Fruit fly (Drosophila melanogaster) whole organism, embryonic: ENCODE data around the gene pxb.

Source experiments
- ATbp ChIP-seq: fragments of 200-800 bp; sonication (Bioruptor generic); optimal IDR thresholded peaks from 2 replicates; lab custom pipeline; 2017; ENCODE audit warnings: missing biosample characterization, mild to moderate bottlenecking, missing genetic modification characterization, missing genetic modification reagents
- Ada2b ChIP-seq: fragments of 200-800 bp; sonication (Bioruptor generic); IDR thresholded peaks from 2 replicates; pipeline ENCODE4 v1.3.6; 2022; ENCODE audit warnings: missing biosample characterization, missing genetic modification characterization
- Atf-2 ChIP-seq: fragments of 200-800 bp; sonication (Bioruptor generic); optimal IDR thresholded peaks from 2 replicates; lab custom pipeline; 2016; ENCODE audit warnings: missing biosample characterization, missing genetic modification characterization
- CG10209 ChIP-seq: fragments of 200-800 bp; sonication (Bioruptor generic); optimal IDR thresholded peaks from 3 replicates; lab custom pipeline; 2017; ENCODE audit warnings: missing biosample characterization, mild to moderate bottlenecking, missing genetic modification characterization, missing genetic modification reagents
- CG10267 ChIP-seq: fragments of 200-800 bp; sonication (Bioruptor generic); optimal IDR thresholded peaks from 2 replicates; lab custom pipeline; 2018; ENCODE audit warnings: missing biosample characterization, mild to moderate bottlenecking, missing genetic modification characterization, moderate library complexity
- CG10366 ChIP-seq: fragments of 200-800 bp; sonication (Bioruptor generic); IDR thresholded peaks from 2 replicates; pipeline ENCODE4 v1.3.6; 2022; ENCODE audit warnings: missing biosample characterization, missing genetic modification characterization
- CG10959 ChIP-seq: fragments of 200-800 bp; sonication (Bioruptor generic); IDR thresholded peaks from 2 replicates; pipeline ENCODE4 v1.3.6; 2022; ENCODE audit warnings: missing biosample characterization, missing genetic modification characterization
- CG10979 ChIP-seq: fragments of 200-800 bp; sonication (Bioruptor generic); optimal IDR thresholded peaks from 2 replicates; lab custom pipeline; 2018; ENCODE audit warnings: missing biosample characterization, mild to moderate bottlenecking, missing genetic modification characterization, moderate library complexity
- CG12155 ChIP-seq: fragments of 200-800 bp; sonication (Bioruptor generic); optimal IDR thresholded peaks from 3 replicates; lab custom pipeline; 2016; ENCODE audit warnings: missing biosample characterization, missing genetic modification characterization
- CG12236 ChIP-seq: fragments of 200-800 bp; sonication (Bioruptor generic); optimal IDR thresholded peaks from 2 replicates; lab custom pipeline; 2016; ENCODE audit warnings: missing biosample characterization, missing genetic modification characterization
- CG12391 ChIP-seq: fragments of 200-800 bp; sonication (Bioruptor generic); optimal IDR thresholded peaks from 3 replicates; lab custom pipeline; 2018; ENCODE audit warnings: missing biosample characterization, mild to moderate bottlenecking, missing genetic modification characterization, moderate library complexity
- CG14710 ChIP-seq: fragments of 200-800 bp; sonication (Bioruptor generic); optimal IDR thresholded peaks from 3 replicates; lab custom pipeline; 2019; ENCODE audit warnings: missing biosample characterization, mild to moderate bottlenecking, missing genetic modification characterization, moderate library complexity
- CG15269 ChIP-seq: fragments of 200-800 bp; sonication (Bioruptor generic); optimal IDR thresholded peaks from 2 replicates; lab custom pipeline; 2018; ENCODE audit warnings: missing biosample characterization, mild to moderate bottlenecking, missing genetic modification characterization, moderate library complexity
- CG15479 ChIP-seq: fragments of 200-800 bp; sonication (Bioruptor generic); optimal IDR thresholded peaks from 3 replicates; lab custom pipeline; 2019; ENCODE audit warnings: missing biosample characterization, mild to moderate bottlenecking, missing genetic modification characterization, moderate library complexity
- CG1603 ChIP-seq: fragments of 200-800 bp; sonication (Bioruptor generic); optimal IDR thresholded peaks from 2 replicates; lab custom pipeline; 2019; ENCODE audit warnings: missing biosample characterization, mild to moderate bottlenecking, missing genetic modification characterization, moderate library complexity
- CG16863 ChIP-seq: fragments of 200-800 bp; sonication (Bioruptor generic); optimal IDR thresholded peaks from 3 replicates; lab custom pipeline; 2016; ENCODE audit warnings: missing biosample characterization, missing genetic modification characterization
- CG17361 ChIP-seq: fragments of 200-800 bp; sonication (Bioruptor generic); IDR thresholded peaks from 3 replicates; pipeline ENCODE4 v1.3.6; 2022; ENCODE audit warnings: missing biosample characterization, missing genetic modification characterization
- CG30403 ChIP-seq: fragments of 200-800 bp; sonication (Bioruptor generic); optimal IDR thresholded peaks from 3 replicates; lab custom pipeline; 2016; ENCODE audit warnings: missing biosample characterization, missing genetic modification characterization
- CG33213 ChIP-seq: fragments of 200-800 bp; sonication (Bioruptor generic); optimal IDR thresholded peaks from 3 replicates; lab custom pipeline; 2016; ENCODE audit warnings: missing biosample characterization, missing genetic modification characterization
- CG3726 ChIP-seq: fragments of 200-800 bp; sonication (Bioruptor generic); IDR thresholded peaks from 3 replicates; pipeline ENCODE4, ENCODE4 v1.3.6; 2022; ENCODE audit warnings: missing biosample characterization, missing genetic modification characterization
- CG7786 ChIP-seq: fragments of 200-800 bp; sonication (Bioruptor generic); optimal IDR thresholded peaks from 2 replicates; lab custom pipeline; 2016; ENCODE audit warnings: missing biosample characterization, missing genetic modification characterization
- CG7839 ChIP-seq: fragments of 200-800 bp; sonication (Bioruptor generic); optimal IDR thresholded peaks from 3 replicates; lab custom pipeline; 2018; ENCODE audit warnings: missing biosample characterization, mild to moderate bottlenecking, missing genetic modification characterization, moderate library complexity
- CG8290 ChIP-seq, 3 experiments: fragments of 200-800 bp; sonication (Bioruptor generic); optimal IDR thresholded peaks; 2 replicates each; lab custom pipeline; 2016 to 2019; ENCODE audit warnings: missing biosample characterization in 3 of 3, missing genetic modification characterization in 3 of 3, mild to moderate bottlenecking in 2 of 3, moderate library complexity in 1 of 3
- D19A ChIP-seq: fragments of 200-800 bp; optimal IDR thresholded peaks from 3 replicates; lab custom pipeline; 2019; ENCODE audit warnings: missing biosample characterization, mild to moderate bottlenecking, missing genetic modification characterization, moderate library complexity
- Dad ChIP-seq: fragments of 200-800 bp; sonication (Bioruptor generic); optimal IDR thresholded peaks from 3 replicates; lab custom pipeline; 2016; ENCODE audit warnings: missing biosample characterization, missing genetic modification characterization
- HLH4C ChIP-seq: fragments of 200-800 bp; sonication (Bioruptor generic); IDR thresholded peaks from 3 replicates; pipeline ENCODE4 v1.3.6; 2022; ENCODE audit warnings: missing biosample characterization, missing genetic modification characterization; ENCODE audit not compliant: partially characterized antibody
- Hr39 ChIP-seq: fragments of >200 bp; optimal IDR thresholded peaks from 2 replicates; lab custom pipeline; 2017
- Meics ChIP-seq: fragments of 200-800 bp; sonication (Bioruptor generic); optimal IDR thresholded peaks from 2 replicates; lab custom pipeline; 2017; ENCODE audit warnings: missing biosample characterization, mild to moderate bottlenecking, missing genetic modification characterization
- NC2β ChIP-seq: fragments of 200-800 bp; sonication (Bioruptor generic); optimal IDR thresholded peaks from 2 replicates; lab custom pipeline; 2016; ENCODE audit warnings: missing biosample characterization, missing genetic modification characterization
- Pdp1 ChIP-seq, 2 experiments: fragments of 200-800 bp; sonication (Bioruptor generic); optimal IDR thresholded peaks; 3 replicates each; lab custom pipeline; 2016; ENCODE audit warnings: missing biosample characterization in 2 of 2, missing genetic modification characterization in 2 of 2, mild to moderate bottlenecking in 1 of 2, moderate library complexity in 1 of 2
- Sin3A ChIP-seq: fragments of >200 bp; optimal IDR thresholded peaks from 2 replicates; lab custom pipeline; 2018
- Six4 ChIP-seq: fragments of 200-800 bp; sonication (Bioruptor generic); optimal IDR thresholded peaks from 2 replicates; lab custom pipeline; 2016; ENCODE audit warnings: missing biosample characterization, missing genetic modification characterization
- Xrp1 ChIP-seq: fragments of 200-800 bp; sonication (Bioruptor generic); IDR thresholded peaks from 2 replicates; pipeline ENCODE4 v1.3.6; 2022; ENCODE audit warnings: missing biosample characterization, missing genetic modification characterization
- bowl ChIP-seq: fragments of 200-800 bp; sonication (Bioruptor generic); IDR thresholded peaks from 2 replicates; pipeline ENCODE4 v1.3.6; 2022; ENCODE audit warnings: missing biosample characterization, missing genetic modification characterization
- bsh ChIP-seq, 2 experiments: fragments of 200-800 bp; sonication (Bioruptor generic); optimal IDR thresholded peaks; 2 replicates each; lab custom pipeline; 2017 to 2018; ENCODE audit warnings: mild to moderate bottlenecking in 2 of 2, missing biosample characterization in 2 of 2, missing genetic modification characterization in 2 of 2, moderate library complexity in 1 of 2
- btn ChIP-seq: fragments of 200-800 bp; sonication (Bioruptor generic); optimal IDR thresholded peaks from 2 replicates; lab custom pipeline; 2016; ENCODE audit warnings: missing biosample characterization, missing genetic modification characterization
- ci ChIP-seq: fragments of 200-800 bp; sonication (Bioruptor generic); IDR thresholded peaks from 3 replicates; pipeline ENCODE4 v1.3.6; 2022; ENCODE audit warnings: missing biosample characterization, missing genetic modification characterization
- dmrt11E ChIP-seq: fragments of 200-800 bp; sonication (Bioruptor generic); optimal IDR thresholded peaks from 3 replicates; lab custom pipeline; 2018; ENCODE audit warnings: missing biosample characterization, mild to moderate bottlenecking, missing genetic modification characterization, moderate library complexity
- fu2 ChIP-seq: fragments of 200-800 bp; sonication (Bioruptor generic); optimal IDR thresholded peaks from 2 replicates; lab custom pipeline; 2016; ENCODE audit warnings: missing biosample characterization, missing genetic modification characterization
- gsb-n ChIP-seq: fragments of 200-800 bp; sonication (Bioruptor generic); optimal IDR thresholded peaks from 3 replicates; lab custom pipeline; 2018; ENCODE audit warnings: missing biosample characterization, mild to moderate bottlenecking, missing genetic modification characterization
- gt ChIP-seq: fragments of 200-800 bp; sonication (Bioruptor generic); IDR thresholded peaks from 2 replicates; pipeline ENCODE4 v1.3.6; 2022; ENCODE audit warnings: missing biosample characterization, missing genetic modification characterization
- her ChIP-seq: fragments of 200-800 bp; sonication (Bioruptor generic); optimal IDR thresholded peaks from 2 replicates; lab custom pipeline; 2016; ENCODE audit warnings: missing biosample characterization, missing genetic modification characterization
- nmo ChIP-seq: fragments of 200-800 bp; sonication (Bioruptor generic); optimal IDR thresholded peaks from 2 replicates; lab custom pipeline; 2018; ENCODE audit warnings: missing biosample characterization, mild to moderate bottlenecking, missing genetic modification characterization, moderate library complexity
- otp ChIP-seq: fragments of 200-800 bp; sonication (Bioruptor generic); IDR thresholded peaks from 3 replicates; pipeline ENCODE4, ENCODE4 v1.3.6; 2022; ENCODE audit warnings: missing biosample characterization, missing genetic modification characterization
- prd ChIP-seq, 3 experiments: fragments of >200 bp in 2 of 3; fragments of 200-800 bp in 1 of 3; sonication (Bioruptor generic) in 1 of 3; optimal IDR thresholded peaks in 2 of 3; IDR thresholded peaks in 1 of 3; 2 replicates in 2 of 3; 3 replicates in 1 of 3; pipeline versions ENCODE4 v1.3.6 to Lab custom; 2017 to 2022; ENCODE audit warnings: missing biosample characterization in 1 of 3, missing genetic modification characterization in 1 of 3
- sc ChIP-seq, 3 experiments: fragments of >200 bp in 2 of 3; fragments of 200-800 bp in 1 of 3; sonication (Bioruptor generic) in 1 of 3; optimal IDR thresholded peaks; 2 replicates in 2 of 3; 3 replicates in 1 of 3; lab custom pipeline; 2017; ENCODE audit warnings: mild to moderate bottlenecking in 1 of 3, missing biosample characterization in 1 of 3, missing genetic modification characterization in 1 of 3, missing genetic modification reagents in 1 of 3
- sens ChIP-seq: fragments of 200-800 bp; sonication (Bioruptor generic); peaks from one replicate; lab custom pipeline; 2016; ENCODE audit warnings: missing biosample characterization, missing genetic modification characterization
- trem ChIP-seq: fragments of 200-800 bp; optimal IDR thresholded peaks from 3 replicates; lab custom pipeline; 2019; ENCODE audit warnings: missing biosample characterization, mild to moderate bottlenecking, missing genetic modification characterization, moderate library complexity
- unpg ChIP-seq: fragments of 200-800 bp; sonication (Bioruptor generic); optimal IDR thresholded peaks from 3 replicates; lab custom pipeline; 2018; ENCODE audit warnings: missing biosample characterization, mild to moderate bottlenecking, missing genetic modification characterization, moderate library complexity
- zf30C ChIP-seq: fragments of 200-800 bp; sonication (Bioruptor generic); optimal IDR thresholded peaks from 3 replicates; lab custom pipeline; 2018; ENCODE audit warnings: missing biosample characterization, mild to moderate bottlenecking, missing genetic modification characterization

pxb gene

dm6 chr3R:15642804-15643203 lies 23.2 kb upstream of the pxb start (continued):
- TF ChIP-seq CG12391 (tag; lab: Kevin White, UChicago) = peak; percentile 66
- peak; percentile 41; the same call in 1 of the 3 replicates for TF ChIP-seq ci
- peak; percentile 72 for TF ChIP-seq trem (tag; lab: Kevin White, UChicago)
- TF ChIP-seq nmo = peak; percentile 54
- TF ChIP-seq dmrt11E (tag; lab: Kevin White, UChicago) = peak; percentile 91
- no peak for TF ChIP-seq Meics (GFP tag; lab: Kevin White, UChicago)
- no peak for TF ChIP-seq Hr39 (lab: Kevin White, UChicago)
- TF ChIP-seq Xrp1 = peak; percentile 83
- TF ChIP-seq gt (GFP tag; lab: Robert Waterston, UW) = no peak
- TF ChIP-seq CG10209 (GFP tag; lab: Kevin White, UChicago) = peak; percentile 22
- no peak for TF ChIP-seq gsb-n
- no peak for TF ChIP-seq sc (optimal IDR thresholded peaks at IDR 0.05; lab: Kevin White, UChicago)
- peak; percentile 27 for TF ChIP-seq sc (GFP tag; optimal IDR thresholded peaks at IDR 0.05; lab: Kevin White, UChicago)
- TF ChIP-seq Pdp1 (GFP tag; optimal IDR thresholded peaks at IDR 0.05; lab: Kevin White, UChicago) = peak in 1 of 2 experiments; percentile 41
- peak; percentile 2 for TF ChIP-seq CG15479 (GFP tag; lab: Kevin White, UChicago)
- TF ChIP-seq CG10959 (GFP tag; lab: Robert Waterston, UW) = peak; percentile 93
- TF ChIP-seq CG10267 = peak; percentile 79
- peak; percentile 52 for TF ChIP-seq NC2β (GFP tag; lab: Kevin White, UChicago)
- TF ChIP-seq unpg = peak; percentile 19
- TF ChIP-seq CG15269 = no peak
- TF ChIP-seq prd (optimal IDR thresholded peaks at IDR 0.05; lab: Kevin White, UChicago) = no peak
- peak; percentile 73; the same call in 2 of the 3 replicates for TF ChIP-seq prd (GFP tag; IDR thresholded peaks at IDR 0.05; lab: Robert Waterston, UW)
- TF ChIP-seq CG8290 (GFP tag; optimal IDR thresholded peaks at IDR 0.05; lab: Kevin White, UChicago) = peak; percentile 12
- no peak for TF ChIP-seq CG8290 (tag; optimal IDR thresholded peaks at IDR 0.05; lab: Kevin White, UChicago)
- peak; percentile 7 for TF ChIP-seq CG33213 (GFP tag; lab: Kevin White, UChicago)
- TF ChIP-seq Ada2b (GFP tag; lab: Robert Waterston, UW) = no peak
- TF ChIP-seq D19A (tag; lab: Kevin White, UChicago) = peak; percentile 58
- TF ChIP-seq Sin3A (lab: Kevin White, UChicago) = no peak
- TF ChIP-seq CG12236 (GFP tag; lab: Kevin White, UChicago) = no peak
- no peak for TF ChIP-seq HLH4C (GFP tag; lab: Robert Waterston, UW)
- peak; percentile 6 for TF ChIP-seq Six4 (GFP tag; lab: Kevin White, UChicago)
- TF ChIP-seq fu2 (GFP tag; lab: Kevin White, UChicago) = no peak
- peak; percentile 28 for TF ChIP-seq CG7839 (tag; lab: Kevin White, UChicago)
- peak; percentile 1 for TF ChIP-seq btn (GFP tag; lab: Kevin White, UChicago)
- TF ChIP-seq CG3726 = no peak; the same call in 2 of the 3 replicates
- TF ChIP-seq sens (GFP tag; lab: Kevin White, UChicago) = peak; percentile 97
- TF ChIP-seq CG10366 = no peak
- TF ChIP-seq CG7786 (GFP tag; lab: Kevin White, UChicago) = peak; percentile 18
- TF ChIP-seq Dad (GFP tag; lab: Kevin White, UChicago) = peak; percentile 33
- peak; percentile 80 for TF ChIP-seq CG14710 (tag; lab: Kevin White, UChicago)
- no peak for TF ChIP-seq her (GFP tag; lab: Kevin White, UChicago)
- TF ChIP-seq bsh (GFP tag; optimal IDR thresholded peaks at IDR 0.05; lab: Kevin White, UChicago) = peak; percentile 30 to 62
- peak; percentile 70; the same call in 2 of the 3 replicates for TF ChIP-seq otp (GFP tag; lab: Robert Waterston, UW)
- peak; percentile 87 for TF ChIP-seq CG10979
- no peak for TF ChIP-seq ATbp (GFP tag; lab: Kevin White, UChicago)
- no peak for TF ChIP-seq bowl (GFP tag; lab: Robert Waterston, UW)
- TF ChIP-seq zf30C (GFP tag; lab: Kevin White, UChicago) = peak; percentile 85
- TF ChIP-seq CG1603 (tag; lab: Kevin White, UChicago) = peak; percentile 22
- TF ChIP-seq CG17361 = peak; percentile 68; the same call in 2 of the 3 replicates
- peak; percentile 7 for TF ChIP-seq Atf-2 (GFP tag; lab: Kevin White, UChicago)
- TF ChIP-seq CG12155 = peak; percentile 13
- peak; percentile 38 for TF ChIP-seq CG16863 (GFP tag; lab: Kevin White, UChicago)
- TF ChIP-seq CG30403 (GFP tag; lab: Kevin White, UChicago) = peak; percentile 41
